Fruit fly (Drosophila melanogaster) whole organism, embryonic: Measurements from ENCODE around the gene TTLL1A.
A peak's percentile ranks its signal among the peaks of the same experiment; 100 is the strongest.

ENCODE experiments used
- Atf6 ChIP-seq: fragments of 200-800 bp; sonication (Bioruptor generic); IDR thresholded peaks from 2 replicates; pipeline ENCODE4 v1.3.6; 2022; ENCODE audit warnings: missing biosample characterization, missing genetic modification characterization
- C15 ChIP-seq: fragments of 200-800 bp; sonication (Bioruptor generic); IDR thresholded peaks from 3 replicates; pipeline ENCODE4 v1.3.6; 2022; ENCODE audit warnings: missing biosample characterization, missing genetic modification characterization
- CG12104 ChIP-seq: fragments of 200-800 bp; sonication (Bioruptor generic); optimal IDR thresholded peaks from 3 replicates; lab custom pipeline; 2016; ENCODE audit warnings: missing biosample characterization, missing genetic modification characterization
- CG1233 ChIP-seq: fragments of 200-800 bp; sonication (Bioruptor generic); optimal IDR thresholded peaks from 4 replicates; lab custom pipeline; 2018; ENCODE audit warnings: missing biosample characterization, mild to moderate bottlenecking, missing genetic modification characterization
- CG13296 ChIP-seq: fragments of 200-800 bp; sonication (Bioruptor generic); optimal IDR thresholded peaks from 3 replicates; lab custom pipeline; 2018; ENCODE audit warnings: missing biosample characterization, mild to moderate bottlenecking, missing genetic modification characterization
- CG13775 ChIP-seq: fragments of 200-800 bp; sonication (Bioruptor generic); optimal IDR thresholded peaks from 3 replicates; lab custom pipeline; 2017; ENCODE audit warnings: missing biosample characterization, mild to moderate bottlenecking, missing genetic modification characterization
- CG15696 ChIP-seq: fragments of 200-800 bp; sonication (Bioruptor generic); optimal IDR thresholded peaks from 2 replicates; lab custom pipeline; 2019; ENCODE audit warnings: missing biosample characterization, mild to moderate bottlenecking, missing genetic modification characterization, moderate library complexity
- CG18262 ChIP-seq: fragments of 200-800 bp; optimal IDR thresholded peaks from 3 replicates; lab custom pipeline; 2019; ENCODE audit warnings: missing biosample characterization, mild to moderate bottlenecking, missing genetic modification characterization, moderate library complexity
- CG18476 ChIP-seq: fragments of 200-800 bp; sonication (Bioruptor generic); optimal IDR thresholded peaks from 2 replicates; lab custom pipeline; 2016; ENCODE audit warnings: missing biosample characterization, mild to moderate bottlenecking, missing genetic modification characterization
- CG2202 ChIP-seq: fragments of 200-800 bp; sonication (Bioruptor generic); optimal IDR thresholded peaks from 2 replicates; lab custom pipeline; 2018; ENCODE audit warnings: missing biosample characterization, mild to moderate bottlenecking, missing genetic modification characterization
- CG2712 ChIP-seq: fragments of 200-800 bp; optimal IDR thresholded peaks from 3 replicates; lab custom pipeline; 2019; ENCODE audit warnings: missing biosample characterization, mild to moderate bottlenecking, missing genetic modification characterization, moderate library complexity
- CG3065 ChIP-seq: fragments of 200-800 bp; sonication (Bioruptor generic); optimal IDR thresholded peaks from 2 replicates; lab custom pipeline; 2016; ENCODE audit warnings: missing biosample characterization, missing genetic modification characterization
- CG3281 ChIP-seq: fragments of 200-800 bp; sonication (Bioruptor generic); optimal IDR thresholded peaks from 3 replicates; lab custom pipeline; 2017; ENCODE audit warnings: missing biosample characterization, mild to moderate bottlenecking, missing genetic modification characterization
- CG3726 ChIP-seq: fragments of 200-800 bp; sonication (Bioruptor generic); IDR thresholded peaks from 3 replicates; pipeline ENCODE4, ENCODE4 v1.3.6; 2022; ENCODE audit warnings: missing biosample characterization, missing genetic modification characterization
- CG3995 ChIP-seq: fragments of 200-800 bp; sonication (Bioruptor generic); optimal IDR thresholded peaks from 3 replicates; lab custom pipeline; 2016; ENCODE audit warnings: missing biosample characterization, missing genetic modification characterization
- CG6813 ChIP-seq: fragments of 200-800 bp; sonication (Bioruptor generic); optimal IDR thresholded peaks from 2 replicates; lab custom pipeline; 2017; ENCODE audit warnings: missing biosample characterization, missing genetic modification characterization, mild to moderate bottlenecking, moderate library complexity, missing genetic modification reagents
- CG8359 ChIP-seq: fragments of 200-800 bp; sonication (Bioruptor generic); optimal IDR thresholded peaks from 2 replicates; lab custom pipeline; 2017; ENCODE audit warnings: missing biosample characterization, mild to moderate bottlenecking, missing genetic modification characterization, borderline replicate concordance
- CG8944 ChIP-seq: fragments of 200-800 bp; sonication (Bioruptor generic); optimal IDR thresholded peaks from 3 replicates; lab custom pipeline; 2016; ENCODE audit warnings: missing biosample characterization, missing genetic modification characterization
- CG9876 ChIP-seq: fragments of 200-800 bp; sonication (Bioruptor generic); optimal IDR thresholded peaks from 2 replicates; lab custom pipeline; 2016; ENCODE audit warnings: missing biosample characterization, missing genetic modification characterization
- Chrac-16 ChIP-seq: fragments of 200-800 bp; sonication (Bioruptor generic); optimal IDR thresholded peaks from 3 replicates; lab custom pipeline; 2016; ENCODE audit warnings: missing biosample characterization, missing genetic modification characterization
- CkIIα-i1 ChIP-seq: fragments of 200-800 bp; sonication (Bioruptor generic); IDR thresholded peaks from 2 replicates; pipeline ENCODE4 v1.3.6; 2022; ENCODE audit warnings: missing biosample characterization, missing genetic modification characterization
- Dref ChIP-seq: fragments of 200-800 bp; sonication (Bioruptor generic); IDR thresholded peaks from 2 replicates; pipeline ENCODE4 v1.3.6; 2022; ENCODE audit warnings: missing biosample characterization, missing genetic modification characterization
- Fer2 ChIP-seq: fragments of 200-800 bp; sonication (Bioruptor generic); optimal IDR thresholded peaks from 2 replicates; lab custom pipeline; 2018; ENCODE audit warnings: missing biosample characterization, mild to moderate bottlenecking, missing genetic modification characterization, moderate library complexity
- MBD-R2 ChIP-seq: fragments of 200-800 bp; sonication (Bioruptor generic); IDR thresholded peaks from 2 replicates; pipeline ENCODE4 v1.3.6; 2022; ENCODE audit warnings: missing biosample characterization, missing genetic modification characterization
- Mes4 ChIP-seq: fragments of 200-800 bp; sonication (Bioruptor generic); optimal IDR thresholded peaks from 2 replicates; lab custom pipeline; 2016; ENCODE audit warnings: missing biosample characterization, missing genetic modification characterization
- NC2β ChIP-seq: fragments of 200-800 bp; sonication (Bioruptor generic); optimal IDR thresholded peaks from 2 replicates; lab custom pipeline; 2016; ENCODE audit warnings: missing biosample characterization, missing genetic modification characterization
- NFAT ChIP-seq: fragments of 200-800 bp; sonication (Bioruptor generic); IDR thresholded peaks from 2 replicates; pipeline ENCODE4 v1.3.6; 2022; ENCODE audit warnings: missing biosample characterization, missing genetic modification characterization
- Six4 ChIP-seq: fragments of 200-800 bp; sonication (Bioruptor generic); optimal IDR thresholded peaks from 2 replicates; lab custom pipeline; 2016; ENCODE audit warnings: missing biosample characterization, missing genetic modification characterization
- ac ChIP-seq: fragments of 200-800 bp; sonication (Bioruptor generic); optimal IDR thresholded peaks from 3 replicates; lab custom pipeline; 2017; ENCODE audit warnings: missing biosample characterization, mild to moderate bottlenecking, missing genetic modification characterization
- bcd ChIP-seq: fragments of 200-800 bp; sonication (Bioruptor generic); optimal IDR thresholded peaks from 2 replicates; lab custom pipeline; 2017; ENCODE audit warnings: missing biosample characterization, mild to moderate bottlenecking, missing genetic modification characterization
- chm ChIP-seq: fragments of 200-800 bp; sonication (Bioruptor generic); IDR thresholded peaks from 2 replicates; pipeline ENCODE4 v1.3.6; 2022; ENCODE audit warnings: missing biosample characterization, missing genetic modification characterization
- ci ChIP-seq: fragments of 200-800 bp; sonication (Bioruptor generic); IDR thresholded peaks from 3 replicates; pipeline ENCODE4 v1.3.6; 2022; ENCODE audit warnings: missing biosample characterization, missing genetic modification characterization
- corto ChIP-seq: fragments of 200-800 bp; sonication (Bioruptor generic); optimal IDR thresholded peaks from 2 replicates; lab custom pipeline; 2016; ENCODE audit warnings: missing biosample characterization, mild to moderate bottlenecking, missing genetic modification characterization, moderate library complexity
- hbn ChIP-seq: fragments of 200-800 bp; sonication (Bioruptor generic); IDR thresholded peaks from 2 replicates; pipeline ENCODE4 v1.3.6; 2022; ENCODE audit warnings: missing biosample characterization, missing genetic modification characterization; ENCODE audit not compliant: partially characterized antibody
- hth ChIP-seq: fragments of >200 bp; optimal IDR thresholded peaks from 2 replicates; lab custom pipeline; 2017; ENCODE audit warnings: inconsistent platforms
- jumu ChIP-seq: fragments of 200-800 bp; sonication (Bioruptor generic); optimal IDR thresholded peaks from 3 replicates; lab custom pipeline; 2016; ENCODE audit warnings: missing biosample characterization, missing genetic modification characterization
- lola ChIP-seq, 3 experiments: fragments of >200 bp in 2 of 3; fragments of 200-800 bp in 1 of 3; sonication (Bioruptor generic) in 1 of 3; optimal IDR thresholded peaks; 2 replicates each; lab custom pipeline; 2017 to 2019; ENCODE audit warnings: missing biosample characterization in 3 of 3, missing genetic modification characterization in 3 of 3, mild to moderate bottlenecking in 1 of 3, moderate library complexity in 1 of 3
- ro ChIP-seq: fragments of 200-800 bp; sonication (Bioruptor generic); IDR thresholded peaks from 2 replicates; pipeline ENCODE4 v1.3.6; 2022; ENCODE audit warnings: missing biosample characterization, missing genetic modification characterization
- sens-2 ChIP-seq: fragments of 200-800 bp; sonication (Bioruptor generic); IDR thresholded peaks from 2 replicates; pipeline ENCODE4 v1.3.6; 2022; ENCODE audit warnings: missing biosample characterization, missing genetic modification characterization
- tgo ChIP-seq: fragments of 200-800 bp; sonication (Bioruptor generic); IDR thresholded peaks from 3 replicates; pipeline ENCODE4 v1.3.6; 2022; ENCODE audit warnings: missing biosample characterization, missing genetic modification characterization
- tin ChIP-seq: fragments of 200-800 bp; sonication (Bioruptor generic); optimal IDR thresholded peaks from 3 replicates; lab custom pipeline; 2016; ENCODE audit warnings: missing biosample characterization, missing genetic modification characterization
- tio ChIP-seq: fragments of 200-800 bp; sonication (Bioruptor generic); optimal IDR thresholded peaks from 2 replicates; lab custom pipeline; 2017; ENCODE audit warnings: missing biosample characterization, missing genetic modification characterization, inconsistent platforms
- zf30C ChIP-seq: fragments of 200-800 bp; sonication (Bioruptor generic); optimal IDR thresholded peaks from 3 replicates; lab custom pipeline; 2018; ENCODE audit warnings: missing biosample characterization, mild to moderate bottlenecking, missing genetic modification characterization

Gene TTLL1A

DNA sequence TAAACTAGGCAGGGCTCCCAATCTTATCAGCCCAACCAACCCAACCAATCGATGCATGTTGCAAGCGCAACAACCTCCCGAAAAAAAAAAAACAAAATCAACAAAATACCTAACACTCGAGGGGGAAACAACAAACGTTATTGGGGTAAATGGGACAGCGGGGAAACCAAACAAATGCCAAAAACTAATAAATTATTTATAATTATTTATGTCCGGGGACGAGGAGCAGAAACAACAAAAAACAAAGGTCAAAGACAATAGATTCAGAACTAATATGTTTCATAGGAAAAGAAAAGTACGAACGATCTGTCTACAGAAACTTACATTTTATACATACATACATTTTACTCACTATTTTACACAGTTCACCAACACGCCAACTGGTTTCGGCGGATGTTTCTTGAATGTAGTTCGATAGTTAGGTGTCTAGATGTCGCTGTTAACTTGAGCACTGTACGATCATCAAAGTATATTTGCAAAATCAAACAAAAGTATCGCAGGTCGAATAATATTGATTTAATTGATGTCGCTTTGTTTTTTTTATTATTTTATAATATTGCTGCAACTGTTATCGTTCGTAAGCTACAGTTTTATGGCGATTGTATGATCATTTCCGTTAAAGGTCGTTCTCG is 26.7 kb downstream of the TTLL1A start (continued):
- TF ChIP-seq CG13775 (GFP tag; lab: Kevin White, UChicago) (no peak), CG3726 (GFP tag; lab: Robert Waterston, UW) (no peak), Atf6 (GFP tag; lab: Robert Waterston, UW) (no peak), Dref (no peak), ac (GFP tag; lab: Kevin White, UChicago) (no peak), tio (GFP tag; lab: Kevin White, UChicago) (no peak), tin (GFP tag; lab: Kevin White, UChicago) (peak; percentile 21), CG15696 (tag; lab: Kevin White, UChicago) (peak; percentile 41), CG1233 (GFP tag; lab: Kevin White, UChicago) (no peak), zf30C (GFP tag; lab: Kevin White, UChicago) (no peak), CG6813 (GFP tag; lab: Kevin White, UChicago) (no peak), CG8359 (GFP tag; lab: Kevin White, UChicago) (no peak), CG12104 (GFP tag; lab: Kevin White, UChicago) (no peak), CG8944 (GFP tag; lab: Kevin White, UChicago) (peak; percentile 33), lola (GFP tag; optimal IDR thresholded peaks at IDR 0.05; lab: Kevin White, UChicago) (peak in 1 of 3 experiments; percentile 7), chm (GFP tag; lab: Robert Waterston, UW) (0 out of 2 replicates have a peak, but pooled peaks have one; percentile 15), hbn (GFP tag; lab: Robert Waterston, UW) (no peak), MBD-R2 (GFP tag; lab: Robert Waterston, UW) (no peak), C15 (GFP tag; lab: Robert Waterston, UW) (no peak), CG13296 (GFP tag; lab: Kevin White, UChicago) (no peak), CkIIα-i1 (no peak), sens-2 (GFP tag; lab: Robert Waterston, UW) (no peak), ro (no peak), CG18262 (tag; lab: Kevin White, UChicago) (no peak), hth (lab: Kevin White, UChicago) (no peak), NC2β (GFP tag; lab: Kevin White, UChicago) (no peak), Mes4 (GFP tag; lab: Kevin White, UChicago) (no peak), corto (no peak), CG2712 (tag; lab: Kevin White, UChicago) (peak; percentile 34), Six4 (GFP tag; lab: Kevin White, UChicago) (no peak), jumu (no peak), CG3995 (no peak), CG3065 (GFP tag; lab: Kevin White, UChicago) (no peak), Chrac-16 (GFP tag; lab: Kevin White, UChicago) (peak; percentile 35), CG2202 (tag; lab: Kevin White, UChicago) (no peak), CG18476 (no peak), bcd (GFP tag; lab: Kevin White, UChicago) (peak; percentile 0), ci (0 out of 3 replicates have a peak, but pooled peaks have one; percentile 50), Fer2 (tag; lab: Kevin White, UChicago) (no peak), CG3281 (no peak), CG9876 (GFP tag; lab: Kevin White, UChicago) (peak; percentile 19), tgo (GFP tag; lab: Robert Waterston, UW) (no peak), NFAT (GFP tag; lab: Robert Waterston, UW) (peak; percentile 68; the same call in 1 of the 2 replicates)
